Worm (Caenorhabditis elegans): ENCODE measurements around the gene ldh-1.

ce11 chrII:11705787-11706186 lies 18.2 kb upstream of the ldh-1 start, which contains the start of gene VF13D12L.3:
- TF ChIP-seq mep-1 (tag; optimal IDR thresholded peaks at IDR 0.05) (no peak), nhr-28 (tag; optimal IDR thresholded peaks at IDR 0.05) (no peak), lsy-2 (tag; optimal IDR thresholded peaks at IDR 0.05) (no peak), lin-13 (tag; optimal IDR thresholded peaks at IDR 0.05) (no peak), nhr-12 (tag; optimal IDR thresholded peaks at IDR 0.05) (no peak), pha-4 (tag; optimal IDR thresholded peaks at IDR 0.05) (no peak), zip-8 (tag; optimal IDR thresholded peaks at IDR 0.05) (no peak)
